Worm (Caenorhabditis elegans): ENCODE measurements around the gene aex-2.

aex-2 gene

ce11 chrX:9620136-9620535 lies 32.8 kb downstream of the aex-2 start, which contains the start of gene C11E4.8:
Gene C11E4.8 (plus strand): TSS chrX:9620436.
- no peak for TF ChIP-seq tab-1 (GFP tag; IDR thresholded peaks at IDR 0.05)
- no peak for TF ChIP-seq klf-2 (GFP tag; conservative IDR thresholded peaks at IDR 0.05)
- no peak for TF ChIP-seq T22C8.4 (GFP tag; IDR thresholded peaks at IDR 0.05)
- no peak for TF ChIP-seq ztf-29 (GFP tag; IDR thresholded peaks at IDR 0.05)
- no peak for TF ChIP-seq cog-1 (tag; optimal IDR thresholded peaks at IDR 0.05)
- TF ChIP-seq flt-1 (GFP tag; IDR thresholded peaks at IDR 0.05): no peak
- no peak for TF ChIP-seq ztf-23 (GFP tag; IDR thresholded peaks at IDR 0.05)
- no peak for TF ChIP-seq ref-1 (GFP tag; conservative IDR thresholded peaks at IDR 0.05)
- TF ChIP-seq med-1 (GFP tag; optimal IDR thresholded peaks at IDR 0.05; ENCODE audit: insufficient read depth): no peak

ce11 chrX:9616919-9617318 lies 36.0 kb downstream of the aex-2 start, which contains the start of gene C11E4.7:
Gene C11E4.7 (plus strand): TSS chrX:9617219.
- TF ChIP-seq T22C8.4 (GFP tag; IDR thresholded peaks at IDR 0.05): no peak
- no peak for TF ChIP-seq flt-1 (GFP tag; IDR thresholded peaks at IDR 0.05)
- no peak for TF ChIP-seq cog-1 (tag; optimal IDR thresholded peaks at IDR 0.05)
- no peak for TF ChIP-seq med-1 (GFP tag; optimal IDR thresholded peaks at IDR 0.05; ENCODE audit: insufficient read depth)
- no peak for TF ChIP-seq ztf-23 (GFP tag; IDR thresholded peaks at IDR 0.05)
- no peak for TF ChIP-seq tab-1 (GFP tag; IDR thresholded peaks at IDR 0.05)
- no peak for TF ChIP-seq ref-1 (GFP tag; conservative IDR thresholded peaks at IDR 0.05)
- no peak for TF ChIP-seq ztf-29 (GFP tag; IDR thresholded peaks at IDR 0.05)
- TF ChIP-seq klf-2 (GFP tag; conservative IDR thresholded peaks at IDR 0.05): no peak

- no peak for TF ChIP-seq T22C8.4 (GFP tag; IDR thresholded peaks at IDR 0.05)
- no peak for TF ChIP-seq ztf-29 (GFP tag; IDR thresholded peaks at IDR 0.05)
- TF ChIP-seq ztf-23 (GFP tag; IDR thresholded peaks at IDR 0.05): no peak
- no peak for TF ChIP-seq cog-1 (tag; optimal IDR thresholded peaks at IDR 0.05)
- no peak for TF ChIP-seq tab-1 (GFP tag; IDR thresholded peaks at IDR 0.05)
- no peak for TF ChIP-seq flt-1 (GFP tag; IDR thresholded peaks at IDR 0.05)
- no peak for TF ChIP-seq med-1 (GFP tag; optimal IDR thresholded peaks at IDR 0.05; ENCODE audit: insufficient read depth)
- TF ChIP-seq klf-2 (GFP tag; conservative IDR thresholded peaks at IDR 0.05): no peak
Observed at ce11 chrX:9610040-9610613, 42.8 kb downstream of the aex-2 start, which contains the start of gene C11E4.6. Gene C11E4.6 (plus strand): TSS chrX:9610563.

- TF ChIP-seq ztf-29 (GFP tag; IDR thresholded peaks at IDR 0.05) (no peak), ztf-23 (GFP tag; IDR thresholded peaks at IDR 0.05) (no peak), med-1 (GFP tag; optimal IDR thresholded peaks at IDR 0.05; ENCODE audit: insufficient read depth) (no peak)
Observed at ce11 chrX:9608127-9608526, 44.8 kb downstream of the aex-2 start.

ce11 chrX:9603180-9603579 lies 49.7 kb downstream of the aex-2 start:
- TF ChIP-seq ref-1 (GFP tag; conservative IDR thresholded peaks at IDR 0.05) (no peak), med-1 (GFP tag; optimal IDR thresholded peaks at IDR 0.05; ENCODE audit: insufficient read depth) (no peak), cog-1 (tag; optimal IDR thresholded peaks at IDR 0.05) (no peak), klf-2 (GFP tag; conservative IDR thresholded peaks at IDR 0.05) (no peak), T22C8.4 (GFP tag; IDR thresholded peaks at IDR 0.05) (no peak), tab-1 (GFP tag; IDR thresholded peaks at IDR 0.05) (no peak), flt-1 (GFP tag; IDR thresholded peaks at IDR 0.05) (no peak), ztf-23 (GFP tag; IDR thresholded peaks at IDR 0.05) (no peak), ztf-29 (GFP tag; IDR thresholded peaks at IDR 0.05) (no peak)

ce11 chrX:9602625-9603024 lies 50.3 kb downstream of the aex-2 start:
- no peak for TF ChIP-seq cog-1 (tag; optimal IDR thresholded peaks at IDR 0.05)
- no peak for TF ChIP-seq ztf-23 (GFP tag; IDR thresholded peaks at IDR 0.05)
- TF ChIP-seq ref-1 (GFP tag; conservative IDR thresholded peaks at IDR 0.05): no peak
- no peak for TF ChIP-seq T22C8.4 (GFP tag; IDR thresholded peaks at IDR 0.05)
- TF ChIP-seq flt-1 (GFP tag; IDR thresholded peaks at IDR 0.05): no peak
- no peak for TF ChIP-seq med-1 (GFP tag; optimal IDR thresholded peaks at IDR 0.05; ENCODE audit: insufficient read depth)
- TF ChIP-seq ztf-29 (GFP tag; IDR thresholded peaks at IDR 0.05): no peak
- no peak for TF ChIP-seq tab-1 (GFP tag; IDR thresholded peaks at IDR 0.05)
- TF ChIP-seq klf-2 (GFP tag; conservative IDR thresholded peaks at IDR 0.05): no peak

All from whole organism, midembryonic.